Worm (Caenorhabditis elegans) whole organism, L1 larva: ENCODE measurements around the gene C50D2.10.
A peak's percentile ranks its signal among the peaks of the same experiment; 100 is the strongest.

Experiments used
- C04F5.9 ChIP-seq: sonication (generic microtip); optimal IDR thresholded peaks from 2 replicates; lab custom pipeline; 2016; ENCODE audit warnings: missing genetic modification characterization, missing compliant biosample characterization
- F16B12.6 ChIP-seq: fragments of 150-350 bp; optimal IDR thresholded peaks from 2 replicates; lab custom pipeline; 2014; ENCODE audit warnings: missing biosample characterization, missing genetic modification characterization
- blmp-1 ChIP-seq: fragments of 150-350 bp; optimal IDR thresholded peaks from 2 replicates; lab custom pipeline; 2014; ENCODE audit warnings: missing biosample characterization, missing genetic modification characterization
- ceh-63 ChIP-seq: fragments of 200-800 bp; sonication (Bioruptor generic); optimal IDR thresholded peaks from 2 replicates; lab custom pipeline; 2018; ENCODE audit warnings: mild to moderate bottlenecking, missing genetic modification characterization, missing compliant biosample characterization
- ceh-82 ChIP-seq, 3 experiments: fragments of 150-350 bp in 1 of 3; sonication (generic microtip) in 2 of 3; optimal IDR thresholded peaks; 2 replicates each; lab custom pipeline; 2014 to 2017; ENCODE audit warnings: missing biosample characterization in 3 of 3, missing genetic modification characterization in 3 of 3
- efl-1 ChIP-seq, 4 experiments: fragments of 150-350 bp; optimal IDR thresholded peaks in 3 of 4; peaks in 1 of 4; 1 replicate in 1 of 4; 2 replicates in 3 of 4; lab custom pipeline; 2014; ENCODE audit warnings: missing biosample characterization in 2 of 4, missing genetic modification characterization in 2 of 4, missing genetic modification reagents in 2 of 4
- efl-3 ChIP-seq: fragments of 200-800 bp; sonication (Bioruptor generic); optimal IDR thresholded peaks from 2 replicates; lab custom pipeline; 2018; ENCODE audit warnings: mild to moderate bottlenecking, missing genetic modification characterization, missing compliant biosample characterization
- egl-27 ChIP-seq, 2 experiments: fragments of 150-350 bp in 1 of 2; sonication (generic microtip); optimal IDR thresholded peaks; 3 replicates each; lab custom pipeline; 2017 to 2018; ENCODE audit warnings: missing biosample characterization in 2 of 2, missing genetic modification characterization in 2 of 2, missing genetic modification reagents in 2 of 2
- fkh-4 ChIP-seq: sonication (generic microtip); optimal IDR thresholded peaks from 2 replicates; lab custom pipeline; 2016; ENCODE audit warnings: missing compliant biosample characterization, missing genetic modification characterization, borderline replicate concordance
- fkh-8 ChIP-seq: sonication (generic microtip); optimal IDR thresholded peaks from 2 replicates; lab custom pipeline; 2016; ENCODE audit warnings: mild to moderate bottlenecking, missing genetic modification characterization, missing compliant biosample characterization
- grh-1 ChIP-seq: fragments of 200-800 bp; sonication (Bioruptor generic); IDR thresholded peaks from 2 replicates; pipeline ENCODE4 v1.3.6; 2022; ENCODE audit warnings: missing genetic modification reagents, missing genetic modification characterization, missing compliant biosample characterization
- hlh-17 ChIP-seq: fragments of 200-800 bp; sonication (Bioruptor generic); optimal IDR thresholded peaks from 2 replicates; lab custom pipeline; 2018; ENCODE audit warnings: missing genetic modification characterization, mild to moderate bottlenecking, missing compliant biosample characterization, moderate library complexity, borderline replicate concordance
- hlh-4 ChIP-seq: sonication (generic microtip); optimal IDR thresholded peaks from 2 replicates; lab custom pipeline; 2016; ENCODE audit warnings: mild to moderate bottlenecking, missing genetic modification characterization, missing compliant biosample characterization
- jun-1 ChIP-seq: fragments of 150-350 bp; optimal IDR thresholded peaks from 2 replicates; lab custom pipeline; 2014; ENCODE audit warnings: missing biosample characterization, missing genetic modification reagents, missing genetic modification characterization
- lin-14 ChIP-seq: fragments of 200-800 bp; sonication (Bioruptor generic); optimal IDR thresholded peaks from 2 replicates; lab custom pipeline; 2018; ENCODE audit warnings: mild to moderate bottlenecking, missing genetic modification characterization, moderate library complexity, missing compliant biosample characterization
- lin-35 ChIP-seq, 2 experiments: fragments of 150-350 bp; optimal IDR thresholded peaks; 2 replicates each; lab custom pipeline; 2014; ENCODE audit warnings: missing biosample characterization in 2 of 2, missing genetic modification characterization in 2 of 2, missing genetic modification reagents in 2 of 2
- mef-2 ChIP-seq: fragments of 150-350 bp; optimal IDR thresholded peaks from 2 replicates; lab custom pipeline; 2014; ENCODE audit warnings: missing biosample characterization, missing genetic modification characterization
- nhr-19 ChIP-seq: fragments of 200-800 bp; sonication (Bioruptor generic); conservative IDR thresholded peaks from 2 replicates; pipeline ENCODE4 v1.3.6; 2022; ENCODE audit warnings: missing genetic modification characterization, missing compliant biosample characterization
- nhr-20 ChIP-seq: sonication (generic microtip); optimal IDR thresholded peaks from 2 replicates; lab custom pipeline; 2016; ENCODE audit warnings: mild to moderate bottlenecking, missing genetic modification characterization, missing compliant biosample characterization
- nhr-237 ChIP-seq: fragments of 150-350 bp; optimal IDR thresholded peaks from 2 replicates; lab custom pipeline; 2014; ENCODE audit warnings: missing biosample characterization, missing genetic modification characterization
- nhr-47 ChIP-seq: sonication (generic microtip); optimal IDR thresholded peaks from 2 replicates; lab custom pipeline; 2016; ENCODE audit warnings: mild to moderate bottlenecking, missing genetic modification characterization, moderate library complexity, missing compliant biosample characterization
- nhr-71 ChIP-seq: sonication (generic microtip); optimal IDR thresholded peaks from 2 replicates; lab custom pipeline; 2016; ENCODE audit warnings: mild to moderate bottlenecking, missing genetic modification characterization, moderate library complexity, missing compliant biosample characterization
- nhr-84 ChIP-seq: sonication (generic microtip); optimal IDR thresholded peaks from 2 replicates; lab custom pipeline; 2017; ENCODE audit warnings: missing biosample characterization, missing genetic modification characterization
- nhr-85 ChIP-seq: sonication (generic microtip); peaks from one replicate; lab custom pipeline; 2016; ENCODE audit warnings: missing genetic modification characterization, inconsistent platforms, missing compliant biosample characterization
- skn-1 ChIP-seq: fragments of 150-350 bp; optimal IDR thresholded peaks from 2 replicates; lab custom pipeline; 2014; ENCODE audit warnings: missing biosample characterization, missing genetic modification characterization
- snu-23 ChIP-seq: sonication (generic microtip); optimal IDR thresholded peaks from 2 replicates; lab custom pipeline; 2016; ENCODE audit warnings: missing genetic modification characterization, missing compliant biosample characterization
- swsn-7 ChIP-seq: sonication (generic microtip); optimal IDR thresholded peaks from 2 replicates; lab custom pipeline; 2016; ENCODE audit warnings: missing genetic modification characterization, missing compliant biosample characterization
- unc-86 ChIP-seq: sonication (generic microtip); optimal IDR thresholded peaks from 2 replicates; lab custom pipeline; 2016; ENCODE audit warnings: missing genetic modification characterization, missing compliant biosample characterization
- vab-15 ChIP-seq: sonication (generic microtip); optimal IDR thresholded peaks from 2 replicates; lab custom pipeline; 2017; ENCODE audit warnings: missing genotype, mild to moderate bottlenecking, missing genetic modification characterization, missing compliant biosample characterization
- zip-4 ChIP-seq: fragments of 200-800 bp; sonication (Bioruptor generic); optimal IDR thresholded peaks from 2 replicates; lab custom pipeline; 2018; ENCODE audit warnings: mild to moderate bottlenecking, missing genetic modification characterization, moderate library complexity, missing compliant biosample characterization
- ztf-11 ChIP-seq, 2 experiments: sonication (generic microtip); optimal IDR thresholded peaks; 2 replicates each; lab custom pipeline; 2016 to 2017; ENCODE audit warnings: missing genetic modification characterization in 2 of 2, missing biosample characterization in 1 of 2, missing compliant biosample characterization in 1 of 2
- ztf-4 ChIP-seq: fragments of 150-350 bp; optimal IDR thresholded peaks from 2 replicates; lab custom pipeline; 2014; ENCODE audit warnings: missing biosample characterization, missing genetic modification characterization

C50D2.10 gene

DNA sequence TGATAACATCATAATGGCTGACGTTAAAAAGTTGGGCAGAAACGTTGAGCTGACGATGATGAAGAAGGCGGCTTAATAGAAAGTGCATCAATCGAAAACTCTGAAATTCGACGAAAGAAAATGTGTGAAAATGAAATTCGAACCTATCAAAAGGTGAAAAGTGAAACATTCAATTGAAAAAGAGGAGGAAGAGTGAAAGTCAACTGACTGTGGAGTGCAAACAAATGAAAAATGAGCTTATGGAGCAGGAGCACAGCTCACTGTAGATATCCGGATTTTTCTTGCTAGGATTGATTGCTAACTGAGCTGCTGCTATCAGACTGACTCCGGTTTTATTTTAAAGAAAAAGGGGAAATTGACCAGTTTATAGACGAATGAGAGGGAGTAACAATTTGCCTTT lies 22.2 kb downstream of the C50D2.10 start, which contains the start of gene K10B4.3:
TSS of gene K10B4.3 (minus strand) at position 101 of the 400 bp plus-strand sequence.
- no peak for TF ChIP-seq nhr-85
- TF ChIP-seq ceh-63 = no peak
- TF ChIP-seq egl-27 (tag; optimal IDR thresholded peaks at IDR 0.05; lab: Kevin White, UChicago) = no peak
- no peak for TF ChIP-seq ztf-11 (tag; optimal IDR thresholded peaks at IDR 0.05; lab: Kevin White, UChicago)
- TF ChIP-seq hlh-17 (GFP tag; lab: Kevin White, UChicago) = no peak
- TF ChIP-seq fkh-4 (tag; lab: Kevin White, UChicago) = no peak
- TF ChIP-seq jun-1 = no peak

ce11 chrII:122008-122407 lies 23.1 kb downstream of the C50D2.10 start:
- TF ChIP-seq nhr-237 (tag; lab: Kevin White, UChicago) = no peak
- TF ChIP-seq nhr-85 = peak; percentile 89
- TF ChIP-seq nhr-19 (GFP tag; lab: Robert Waterston, UW) = no peak
- TF ChIP-seq lin-35 (GFP tag; optimal IDR thresholded peaks at IDR 0.05; lab: Kevin White, UChicago) = peak; percentile 1 to 53
- no peak for TF ChIP-seq vab-15 (tag; lab: Kevin White, UChicago)
- peak; percentile 43 for TF ChIP-seq nhr-20 (tag; lab: Kevin White, UChicago)
- no peak for TF ChIP-seq nhr-84 (tag; lab: Kevin White, UChicago)
- TF ChIP-seq lin-14 (GFP tag; lab: Kevin White, UChicago) = peak; percentile 89
- TF ChIP-seq grh-1 (GFP tag; lab: Robert Waterston, UW) = no peak
- TF ChIP-seq unc-86 (tag; lab: Kevin White, UChicago) = no peak
- TF ChIP-seq snu-23 (GFP tag; lab: Kevin White, UChicago) = peak; percentile 52
- no peak for TF ChIP-seq ztf-4 (tag; lab: Kevin White, UChicago)
- peak; percentile 1 for TF ChIP-seq swsn-7 (tag; lab: Kevin White, UChicago)
- no peak for TF ChIP-seq F16B12.6 (tag; lab: Kevin White, UChicago)
- no peak for TF ChIP-seq mef-2
- peak; percentile 83 for TF ChIP-seq blmp-1 (tag; lab: Kevin White, UChicago)
- peak; percentile 29 for TF ChIP-seq nhr-71 (tag; lab: Kevin White, UChicago)
- TF ChIP-seq C04F5.9 (tag; lab: Kevin White, UChicago) = no peak
- TF ChIP-seq efl-1 (optimal IDR thresholded peaks at IDR 0.05; lab: Kevin White, UChicago) = peak; percentile 29 to 32
- peak in 1 of 2 experiments; percentile 75 for TF ChIP-seq efl-1 (GFP tag; optimal IDR thresholded peaks at IDR 0.05 in 1 of 2; lab: Kevin White, UChicago)
- peak; percentile 75 for TF ChIP-seq skn-1 (tag; lab: Kevin White, UChicago)

ce11 chrII:122494-122893 lies 23.6 kb downstream of the C50D2.10 start:
- TF ChIP-seq nhr-19 (GFP tag; lab: Robert Waterston, UW) (no peak), zip-4 (GFP tag; lab: Kevin White, UChicago) (no peak)

ce11 chrII:124904-125303 lies 26.0 kb downstream of the C50D2.10 start, which contains the start of gene nmur-2:
Gene nmur-2, minus strand, starts transcription at chrII:125004.
- TF ChIP-seq mef-2 (no peak), hlh-4 (tag; lab: Kevin White, UChicago) (peak; percentile 0), swsn-7 (tag; lab: Kevin White, UChicago) (no peak)

DNA sequence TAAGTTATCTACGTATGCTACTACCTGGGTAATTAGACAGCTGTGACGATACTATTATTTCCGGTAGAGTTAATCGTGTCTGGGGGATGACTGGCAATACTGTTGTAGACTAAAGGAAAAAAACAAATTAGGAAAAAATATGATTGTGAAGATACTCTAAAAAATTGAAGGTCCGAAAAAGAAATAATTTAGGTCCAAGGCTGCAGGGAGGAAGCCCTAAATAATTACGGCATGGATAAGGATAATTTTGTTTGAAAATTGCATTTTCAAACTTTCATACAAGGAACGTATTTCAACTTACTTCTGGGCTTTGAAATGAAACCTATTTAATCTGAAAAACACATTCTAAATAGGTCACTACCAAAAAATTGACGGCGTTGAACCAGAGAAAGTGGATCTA lies 30.0 kb downstream of the C50D2.10 start, which contains the start of gene srd-3:
TSS of gene srd-3 (minus strand) at position 101 of the 400 bp plus-strand sequence.
- no peak for TF ChIP-seq fkh-8 (tag; lab: Kevin White, UChicago)
- TF ChIP-seq snu-23 (GFP tag; lab: Kevin White, UChicago) = no peak
- TF ChIP-seq hlh-4 (tag; lab: Kevin White, UChicago) = no peak
- TF ChIP-seq ceh-82 (tag; optimal IDR thresholded peaks at IDR 0.05; lab: Kevin White, UChicago) = no peak
- TF ChIP-seq efl-3 (GFP tag; lab: Kevin White, UChicago) = no peak
- TF ChIP-seq nhr-47 = no peak
